Fruit fly (Drosophila melanogaster): ENCODE measurements around the gene CG43355.
A peak's percentile ranks its signal among the peaks of the same experiment; 100 is the strongest.

Gene CG43355

dm6 chr2L:11493933-11494332, 9.4 kb downstream of the CG43355 start:
- TF ChIP-seq usp (GFP tag; optimal IDR thresholded peaks at IDR 0.05): no peak
- TF ChIP-seq CG8478 (optimal IDR thresholded peaks at IDR 0.05): no peak
- TF ChIP-seq Dll (optimal IDR thresholded peaks at IDR 0.05): no peak
- TF ChIP-seq pan (optimal IDR thresholded peaks at IDR 0.05): no peak
- no peak for TF ChIP-seq EcR (GFP tag; optimal IDR thresholded peaks at IDR 0.05)
- TF ChIP-seq psq (optimal IDR thresholded peaks at IDR 0.05): no peak

dm6 chr2L:11498839-11499238, 14.3 kb downstream of the CG43355 start, which contains the start of gene Cog8:
Gene Cog8, minus strand, starts transcription at chr2L:11498948.
- TF ChIP-seq usp (GFP tag; optimal IDR thresholded peaks at IDR 0.05) (no peak), CG8478 (optimal IDR thresholded peaks at IDR 0.05) (no peak), EcR (GFP tag; optimal IDR thresholded peaks at IDR 0.05) (no peak), pan (optimal IDR thresholded peaks at IDR 0.05) (no peak), psq (optimal IDR thresholded peaks at IDR 0.05) (no peak), Dll (optimal IDR thresholded peaks at IDR 0.05) (no peak)

- no peak for TF ChIP-seq usp (GFP tag; optimal IDR thresholded peaks at IDR 0.05)
- no peak for TF ChIP-seq CG8478 (optimal IDR thresholded peaks at IDR 0.05)
- no peak for TF ChIP-seq pan (optimal IDR thresholded peaks at IDR 0.05)
- TF ChIP-seq Dll (optimal IDR thresholded peaks at IDR 0.05): no peak
- TF ChIP-seq EcR (GFP tag; optimal IDR thresholded peaks at IDR 0.05): no peak
- TF ChIP-seq psq (optimal IDR thresholded peaks at IDR 0.05): no peak
Measured at dm6 chr2L:11500649-11501048, 16.1 kb downstream of the CG43355 start.

- TF ChIP-seq psq (optimal IDR thresholded peaks at IDR 0.05) (no peak), EcR (GFP tag; optimal IDR thresholded peaks at IDR 0.05) (no peak), CG8478 (optimal IDR thresholded peaks at IDR 0.05) (no peak), usp (GFP tag; optimal IDR thresholded peaks at IDR 0.05) (no peak), Dll (optimal IDR thresholded peaks at IDR 0.05) (no peak), pan (optimal IDR thresholded peaks at IDR 0.05) (no peak)
Measured at dm6 chr2L:11501427-11501968, 17.0 kb downstream of the CG43355 start, which contains the start of gene spz4. Gene spz4, plus strand, starts transcription at chr2L:11501715.

dm6 chr2L:11502698-11503097, 18.2 kb downstream of the CG43355 start:
- no peak for TF ChIP-seq pan (optimal IDR thresholded peaks at IDR 0.05)
- no peak for TF ChIP-seq Dll (optimal IDR thresholded peaks at IDR 0.05)
- TF ChIP-seq CG8478 (optimal IDR thresholded peaks at IDR 0.05): no peak
- no peak for TF ChIP-seq usp (GFP tag; optimal IDR thresholded peaks at IDR 0.05)
- no peak for TF ChIP-seq EcR (GFP tag; optimal IDR thresholded peaks at IDR 0.05)
- TF ChIP-seq psq (optimal IDR thresholded peaks at IDR 0.05): no peak

- TF ChIP-seq usp (GFP tag; optimal IDR thresholded peaks at IDR 0.05): no peak
- TF ChIP-seq Dll (optimal IDR thresholded peaks at IDR 0.05): peak; percentile 22
- no peak for TF ChIP-seq EcR (GFP tag; optimal IDR thresholded peaks at IDR 0.05)
- TF ChIP-seq psq (optimal IDR thresholded peaks at IDR 0.05): no peak
- no peak for TF ChIP-seq pan (optimal IDR thresholded peaks at IDR 0.05)
Measured at dm6 chr2L:11504896-11505569, 20.5 kb downstream of the CG43355 start.

dm6 chr2L:11516526-11517441, 32.3 kb downstream of the CG43355 start, which contains the start of the genes Dlg5 and CG4970:
Gene Dlg5, minus strand, starts transcription at chr2L:11517081.
Gene CG4970, plus strand, starts transcription at chr2L:11517391.
- TF ChIP-seq pan (optimal IDR thresholded peaks at IDR 0.05): no peak
- TF ChIP-seq CG8478 (optimal IDR thresholded peaks at IDR 0.05): peak; percentile 87

dm6 chr2L:11519532-11519931, 35.0 kb downstream of the CG43355 start, which contains the start of gene CG14929:
Gene CG14929, plus strand, starts transcription at chr2L:11519832.
- no peak for TF ChIP-seq EcR (GFP tag; optimal IDR thresholded peaks at IDR 0.05)
- TF ChIP-seq pan (optimal IDR thresholded peaks at IDR 0.05): no peak
- no peak for TF ChIP-seq psq (optimal IDR thresholded peaks at IDR 0.05)
- no peak for TF ChIP-seq usp (GFP tag; optimal IDR thresholded peaks at IDR 0.05)
- TF ChIP-seq Dll (optimal IDR thresholded peaks at IDR 0.05): no peak
- no peak for TF ChIP-seq CG8478 (optimal IDR thresholded peaks at IDR 0.05)

dm6 chr2L:11521185-11521584, 36.7 kb downstream of the CG43355 start, which contains the start of gene CG14930:
Gene CG14930, minus strand, starts transcription at chr2L:11521285.
- no peak for TF ChIP-seq pan (optimal IDR thresholded peaks at IDR 0.05)
- TF ChIP-seq EcR (GFP tag; optimal IDR thresholded peaks at IDR 0.05): no peak
- TF ChIP-seq Dll (optimal IDR thresholded peaks at IDR 0.05): no peak
- no peak for TF ChIP-seq usp (GFP tag; optimal IDR thresholded peaks at IDR 0.05)
- no peak for TF ChIP-seq CG8478 (optimal IDR thresholded peaks at IDR 0.05)
- TF ChIP-seq psq (optimal IDR thresholded peaks at IDR 0.05): no peak

dm6 chr2L:11522676-11523075, 38.2 kb downstream of the CG43355 start, which contains the start of gene CG43153:
Gene CG43153, minus strand, starts transcription at chr2L:11522776.
- TF ChIP-seq CG8478 (optimal IDR thresholded peaks at IDR 0.05): no peak
- no peak for TF ChIP-seq psq (optimal IDR thresholded peaks at IDR 0.05)
- no peak for TF ChIP-seq EcR (GFP tag; optimal IDR thresholded peaks at IDR 0.05)
- no peak for TF ChIP-seq pan (optimal IDR thresholded peaks at IDR 0.05)
- no peak for TF ChIP-seq usp (GFP tag; optimal IDR thresholded peaks at IDR 0.05)
- TF ChIP-seq Dll (optimal IDR thresholded peaks at IDR 0.05): no peak

- TF ChIP-seq psq (optimal IDR thresholded peaks at IDR 0.05): no peak
- no peak for TF ChIP-seq pan (optimal IDR thresholded peaks at IDR 0.05)
- no peak for TF ChIP-seq EcR (GFP tag; optimal IDR thresholded peaks at IDR 0.05)
- no peak for TF ChIP-seq Dll (optimal IDR thresholded peaks at IDR 0.05)
- TF ChIP-seq usp (GFP tag; optimal IDR thresholded peaks at IDR 0.05): no peak
- no peak for TF ChIP-seq CG8478 (optimal IDR thresholded peaks at IDR 0.05)
Measured at dm6 chr2L:11528129-11528589, 43.7 kb downstream of the CG43355 start, which contains the start of gene CG31705. Gene CG31705, minus strand, starts transcription at chr2L:11528205.

Measured in whole organism.